Worm (Caenorhabditis elegans) whole organism, young adult: ENCODE data around the gene phdh-1.

ENCODE experiments used
- B0035.1 ChIP-seq: sonication (generic microtip); optimal IDR thresholded peaks from 2 replicates; lab custom pipeline; 2016; ENCODE audit warnings: missing genetic modification characterization, mild to moderate bottlenecking, missing compliant biosample characterization, missing genotype, missing genetic modification reagents
- C06A6.2 ChIP-seq: fragments of 200-800 bp; sonication (Bioruptor generic); conservative IDR thresholded peaks from 2 replicates; pipeline ENCODE4 v1.3.6; 2022; ENCODE audit warnings: missing genetic modification characterization, missing compliant biosample characterization
- F33H1.4 ChIP-seq: fragments of 200-800 bp; sonication (Bioruptor generic); IDR thresholded peaks from 2 replicates; pipeline ENCODE4 v1.3.6; 2022; ENCODE audit warnings: missing genetic modification reagents, missing genetic modification characterization, missing compliant biosample characterization
- F52B5.7 ChIP-seq: sonication (generic microtip); optimal IDR thresholded peaks from 2 replicates; lab custom pipeline; 2016; ENCODE audit warnings: mild to moderate bottlenecking, missing genetic modification characterization, missing compliant biosample characterization
- F57A8.1 ChIP-seq: fragments of 200-800 bp; sonication (Bioruptor generic); optimal IDR thresholded peaks from 2 replicates; lab custom pipeline; 2018; ENCODE audit warnings: mild to moderate bottlenecking, missing genetic modification characterization, moderate library complexity, missing compliant biosample characterization
- Y79H2A.3 ChIP-seq: fragments of 200-800 bp; sonication (Bioruptor generic); conservative IDR thresholded peaks from 2 replicates; pipeline ENCODE4 v1.3.6; 2022; ENCODE audit warnings: missing genetic modification reagents, missing genetic modification characterization, missing compliant biosample characterization
- aptf-3 ChIP-seq: fragments of 200-800 bp; sonication (Bioruptor generic); IDR thresholded peaks from 2 replicates; pipeline ENCODE4 v1.3.6; 2022; ENCODE audit warnings: missing genetic modification characterization, missing compliant biosample characterization
- ceh-27 ChIP-seq: fragments of 200-800 bp; sonication (Bioruptor generic); optimal IDR thresholded peaks from 2 replicates; lab custom pipeline; 2018; ENCODE audit warnings: mild to moderate bottlenecking, missing genetic modification characterization, moderate library complexity, missing compliant biosample characterization
- ceh-40 ChIP-seq: fragments of 200-800 bp; sonication (Bioruptor generic); IDR thresholded peaks from 2 replicates; pipeline ENCODE4 v1.3.6; 2022; ENCODE audit warnings: missing genetic modification characterization, missing compliant biosample characterization
- ceh-58 ChIP-seq: fragments of 200-800 bp; sonication (Bioruptor generic); IDR thresholded peaks from 2 replicates; pipeline ENCODE4 v1.3.6; 2022; ENCODE audit warnings: missing genetic modification characterization, missing compliant biosample characterization
- chd-7 ChIP-seq: sonication (generic microtip); optimal IDR thresholded peaks from 2 replicates; lab custom pipeline; 2016; ENCODE audit warnings: mild to moderate bottlenecking, missing genetic modification characterization, moderate library complexity, missing compliant biosample characterization
- dpff-1 ChIP-seq: sonication (generic microtip); optimal IDR thresholded peaks from 2 replicates; lab custom pipeline; 2017; ENCODE audit warnings: mild to moderate bottlenecking, missing genetic modification characterization, missing compliant biosample characterization
- egrh-3 ChIP-seq: fragments of 200-800 bp; sonication (Bioruptor generic); IDR thresholded peaks from 2 replicates; pipeline ENCODE4 v1.3.6; 2022; ENCODE audit warnings: missing genetic modification reagents, missing genetic modification characterization, missing compliant biosample characterization
- ekl-4 ChIP-seq: fragments of 200-800 bp; sonication (Bioruptor generic); IDR thresholded peaks from 2 replicates; pipeline ENCODE4 v1.3.6; 2022; ENCODE audit warnings: missing genetic modification reagents, missing genetic modification characterization, missing compliant biosample characterization
- ets-4 ChIP-seq: fragments of 200-800 bp; sonication (Bioruptor generic); optimal IDR thresholded peaks from 2 replicates; lab custom pipeline; 2018; ENCODE audit warnings: mild to moderate bottlenecking, missing genetic modification characterization, missing compliant biosample characterization
- gei-17 ChIP-seq: fragments of 200-800 bp; sonication (Bioruptor generic); optimal IDR thresholded peaks from 2 replicates; lab custom pipeline; 2018; ENCODE audit warnings: mild to moderate bottlenecking, missing genetic modification characterization, missing compliant biosample characterization
- him-1 ChIP-seq: sonication (generic microtip); optimal IDR thresholded peaks from 2 replicates; lab custom pipeline; 2016; ENCODE audit warnings: missing genotype, missing genetic modification reagents, missing genetic modification characterization, missing compliant biosample characterization
- lag-1 ChIP-seq: fragments of 200-800 bp; sonication (Bioruptor generic); IDR thresholded peaks from 2 replicates; pipeline ENCODE4 v1.3.6; 2022; ENCODE audit warnings: missing genetic modification reagents, missing genetic modification characterization, missing compliant biosample characterization
- lin-26 ChIP-seq: fragments of 200-800 bp; sonication (Bioruptor generic); IDR thresholded peaks from 2 replicates; pipeline ENCODE4 v1.3.6; 2022; ENCODE audit warnings: missing genetic modification reagents, missing genetic modification characterization, missing compliant biosample characterization
- lin-40 ChIP-seq: sonication (generic microtip); optimal IDR thresholded peaks from 2 replicates; lab custom pipeline; 2016; ENCODE audit warnings: missing genetic modification characterization, mild to moderate bottlenecking, missing compliant biosample characterization, missing genotype, missing genetic modification reagents
- madf-6 ChIP-seq: fragments of 200-800 bp; sonication (Bioruptor generic); IDR thresholded peaks from 2 replicates; pipeline ENCODE4 v1.3.6; 2022; ENCODE audit warnings: missing genetic modification reagents, missing genetic modification characterization, missing compliant biosample characterization
- mcd-1 ChIP-seq: fragments of 200-800 bp; sonication (Bioruptor generic); IDR thresholded peaks from 2 replicates; pipeline ENCODE4 v1.3.6; 2022; ENCODE audit warnings: missing genetic modification reagents, missing genetic modification characterization, missing compliant biosample characterization
- nfyb-1 ChIP-seq: fragments of 200-800 bp; sonication (Bioruptor generic); IDR thresholded peaks from 2 replicates; pipeline ENCODE4 v1.3.6; 2022; ENCODE audit warnings: missing genetic modification reagents, missing genetic modification characterization, missing compliant biosample characterization
- nhr-27 ChIP-seq: fragments of 200-800 bp; sonication (Bioruptor generic); optimal IDR thresholded peaks from 2 replicates; lab custom pipeline; 2018; ENCODE audit warnings: mild to moderate bottlenecking, missing genetic modification characterization, moderate library complexity, missing compliant biosample characterization
- nhr-80 ChIP-seq: sonication (generic microtip); optimal IDR thresholded peaks from 2 replicates; lab custom pipeline; 2016; ENCODE audit warnings: missing genetic modification characterization, missing compliant biosample characterization
- pbrm-1 ChIP-seq: fragments of 200-800 bp; sonication (Bioruptor generic); IDR thresholded peaks from 2 replicates; pipeline ENCODE4 v1.3.6; 2022; ENCODE audit warnings: missing genetic modification reagents, missing genetic modification characterization, missing compliant biosample characterization
- repo-1 ChIP-seq: sonication (generic microtip); optimal IDR thresholded peaks from 2 replicates; lab custom pipeline; 2017; ENCODE audit warnings: mild to moderate bottlenecking, missing genetic modification characterization, missing compliant biosample characterization
- rpc-1 ChIP-seq, 2 experiments: fragments of 150-350 bp in 1 of 2; sonication (generic microtip) in 1 of 2; optimal IDR thresholded peaks; 2 replicates each; lab custom pipeline; 2014 to 2018; ENCODE audit warnings: missing biosample characterization in 1 of 2, missing genetic modification characterization in 1 of 2, missing genetic modification reagents in 1 of 2, missing genotype in 1 of 2
- snpc-1.3 ChIP-seq: sonication (generic microtip); optimal IDR thresholded peaks from 2 replicates; lab custom pipeline; 2017; ENCODE audit warnings: missing genetic modification characterization, mild to moderate bottlenecking, missing compliant biosample characterization, antibody characterized with exemption, moderate library complexity, missing genotype, missing genetic modification reagents; ENCODE audit not compliant: insufficient read depth
- somi-1 ChIP-seq: fragments of 200-800 bp; sonication (Bioruptor generic); optimal IDR thresholded peaks from 2 replicates; lab custom pipeline; 2018; ENCODE audit warnings: mild to moderate bottlenecking, missing genetic modification characterization, missing compliant biosample characterization
- sptf-2 ChIP-seq: fragments of 200-800 bp; sonication (Bioruptor generic); optimal IDR thresholded peaks from 2 replicates; lab custom pipeline; 2018; ENCODE audit warnings: mild to moderate bottlenecking, missing genetic modification characterization, missing compliant biosample characterization
- unc-130 ChIP-seq: sonication (generic microtip); optimal IDR thresholded peaks from 2 replicates; lab custom pipeline; 2016; ENCODE audit warnings: missing genetic modification reagents, missing genetic modification characterization, missing compliant biosample characterization
- zfh-2 ChIP-seq: fragments of 200-800 bp; sonication (Bioruptor generic); conservative IDR thresholded peaks from 2 replicates; pipeline ENCODE4 v1.3.6; 2022; ENCODE audit warnings: missing genetic modification reagents, missing genetic modification characterization, missing compliant biosample characterization
- zim-3 ChIP-seq: sonication (generic microtip); optimal IDR thresholded peaks from 2 replicates; lab custom pipeline; 2017; ENCODE audit warnings: mild to moderate bottlenecking, missing genetic modification characterization, moderate library complexity, missing compliant biosample characterization
- ztf-25 ChIP-seq: fragments of 200-800 bp; sonication (Bioruptor generic); IDR thresholded peaks from 2 replicates; pipeline ENCODE4 v1.3.6; 2022; ENCODE audit warnings: missing genetic modification reagents, missing genetic modification characterization, missing compliant biosample characterization
- ztf-26 ChIP-seq: sonication (generic microtip); optimal IDR thresholded peaks from 2 replicates; lab custom pipeline; 2017; ENCODE audit warnings: missing genetic modification characterization, missing compliant biosample characterization
- ztf-28 ChIP-seq: fragments of 200-800 bp; sonication (Bioruptor generic); IDR thresholded peaks from 2 replicates; pipeline ENCODE4 v1.3.6; 2022; ENCODE audit warnings: missing genetic modification reagents, missing genetic modification characterization, missing compliant biosample characterization

Gene phdh-1

DNA sequence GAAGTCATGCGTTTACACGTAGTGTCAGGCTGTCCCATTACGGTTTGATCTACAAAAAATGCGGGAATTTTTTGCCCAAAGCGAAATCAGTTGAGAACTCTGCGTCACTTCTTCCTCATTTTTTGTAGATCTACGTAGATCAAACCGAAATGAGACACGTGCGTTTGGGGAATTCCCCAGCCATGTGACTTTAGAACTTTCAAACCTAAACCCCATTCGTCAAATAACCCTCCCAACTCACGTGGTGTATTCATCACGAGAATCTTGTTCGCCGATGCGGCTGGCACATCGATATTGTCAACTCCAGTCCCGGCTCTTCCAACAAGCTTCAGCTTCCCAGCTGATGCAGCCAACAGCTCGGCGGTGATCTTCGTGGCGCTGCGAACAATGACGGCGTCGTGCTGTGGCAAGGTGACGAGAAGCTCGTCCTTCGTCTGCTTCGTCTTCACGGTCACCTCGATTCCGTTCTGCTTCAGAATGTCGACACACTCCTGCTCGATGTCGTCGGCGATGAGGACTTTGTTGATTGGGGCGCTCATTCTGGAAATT lies at the start of gene phdh-1:
Gene phdh-1 (minus strand): TSS at position 540 of the 549 bp plus-strand sequence.
- TF ChIP-seq madf-6 (GFP tag; lab: Robert Waterston, UW): no peak
- TF ChIP-seq zfh-2 (GFP tag; lab: Robert Waterston, UW): peak; percentile 40; the same call in 1 of the 2 replicates
- TF ChIP-seq ekl-4: no peak
- no peak for TF ChIP-seq nhr-27 (tag; lab: Kevin White, UChicago)
- 0 out of 2 replicates have a peak, but pooled peaks have one; percentile 5 for TF ChIP-seq mcd-1 (GFP tag; lab: Robert Waterston, UW)
- TF ChIP-seq chd-7 (tag; lab: Kevin White, UChicago): no peak
- TF ChIP-seq gei-17 (GFP tag; lab: Kevin White, UChicago): no peak
- no peak for TF ChIP-seq nhr-80
- peak; percentile 23 for TF ChIP-seq F57A8.1
- 0 out of 2 replicates have a peak, but pooled peaks have one; percentile 15 for TF ChIP-seq lin-26 (GFP tag; lab: Robert Waterston, UW)
- no peak for TF ChIP-seq pbrm-1
- TF ChIP-seq, all 124 proteins: peak for 4

DNA sequence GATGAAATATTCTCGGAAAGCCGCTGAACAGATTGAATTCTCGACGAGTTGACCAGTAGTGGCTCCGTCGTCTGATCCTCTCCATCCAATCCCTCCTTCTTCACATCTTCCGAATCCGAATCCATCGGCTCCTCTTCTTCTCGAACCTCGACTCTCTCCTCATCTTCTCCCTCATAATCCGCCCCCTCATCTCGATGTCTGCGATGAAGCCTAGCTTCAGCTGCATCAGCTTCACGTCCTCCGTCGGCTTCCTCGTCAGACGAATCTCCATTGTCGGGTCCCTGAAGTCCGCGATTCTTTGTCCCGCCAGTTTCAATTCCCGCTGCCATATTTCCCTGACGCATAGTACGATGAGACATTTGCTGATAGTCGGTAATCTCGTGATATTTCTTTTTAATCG lies 47.3 kb upstream of the phdh-1 start:
- no peak for TF ChIP-seq F52B5.7 (tag; lab: Kevin White, UChicago)
- TF ChIP-seq zfh-2 (GFP tag; lab: Robert Waterston, UW): peak; percentile 62

DNA sequence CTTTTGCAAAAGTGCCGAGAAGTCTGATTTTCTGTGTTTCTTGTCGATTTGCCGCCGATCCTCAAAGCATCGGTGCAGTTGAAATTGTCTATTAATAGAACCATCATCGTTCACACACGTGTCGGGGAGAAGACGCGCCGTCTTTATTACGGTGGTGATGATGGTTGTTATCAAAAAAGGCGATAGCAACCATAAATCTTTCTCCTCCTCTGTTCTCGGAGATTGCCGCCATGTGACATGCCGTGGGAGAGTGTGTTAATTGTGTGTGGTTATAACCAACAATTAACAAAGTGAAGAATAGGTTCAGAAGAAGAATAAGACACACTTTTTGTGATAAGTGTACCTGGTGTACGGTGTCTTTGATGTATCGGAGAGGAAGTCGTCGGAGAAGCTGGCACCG lies 42.8 kb upstream of the phdh-1 start:
- TF ChIP-seq lin-26 (GFP tag; lab: Robert Waterston, UW) (0 out of 2 replicates have a peak, but pooled peaks have one; percentile 41), ceh-27 (GFP tag; lab: Kevin White, UChicago) (peak; percentile 7), zim-3 (tag; lab: Kevin White, UChicago) (no peak), lin-40 (tag; lab: Kevin White, UChicago) (peak; percentile 49), ztf-26 (tag; lab: Kevin White, UChicago) (peak; percentile 40), snpc-1.3 (tag; lab: Kevin White, UChicago) (no peak), somi-1 (GFP tag; lab: Kevin White, UChicago) (peak; percentile 21)

DNA sequence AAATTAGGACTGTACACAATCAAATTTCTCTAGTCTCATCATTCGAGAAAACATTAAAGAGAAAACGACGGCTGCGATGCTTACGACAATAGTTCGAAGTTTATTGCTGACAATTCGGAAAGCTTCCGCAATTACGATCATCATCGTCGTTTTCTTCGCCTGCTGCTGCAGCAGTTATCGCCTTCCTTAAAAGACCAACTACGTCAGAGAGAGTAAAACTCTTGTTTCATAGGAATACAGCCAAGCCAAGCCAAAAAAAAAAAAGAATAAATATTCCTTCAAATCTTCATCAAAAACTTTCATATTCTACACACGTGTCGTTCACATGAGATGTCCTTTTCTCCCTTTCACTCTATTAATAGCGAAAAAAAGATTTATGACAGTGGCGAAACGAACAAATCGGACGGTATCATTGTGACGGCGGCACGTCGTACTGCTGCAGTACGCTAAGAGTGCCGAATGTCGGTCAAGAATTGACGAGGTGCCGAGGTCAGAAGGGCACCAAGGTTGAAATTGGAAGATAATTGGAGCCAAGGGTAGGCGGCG lies 41.6 kb upstream of the phdh-1 start:
- TF ChIP-seq lin-40 (tag; lab: Kevin White, UChicago) (peak; percentile 33), unc-130 (no peak), F33H1.4 (GFP tag; lab: Robert Waterston, UW) (no peak), lag-1 (GFP tag; lab: Robert Waterston, UW) (no peak), ztf-26 (tag; lab: Kevin White, UChicago) (peak; percentile 24)

DNA sequence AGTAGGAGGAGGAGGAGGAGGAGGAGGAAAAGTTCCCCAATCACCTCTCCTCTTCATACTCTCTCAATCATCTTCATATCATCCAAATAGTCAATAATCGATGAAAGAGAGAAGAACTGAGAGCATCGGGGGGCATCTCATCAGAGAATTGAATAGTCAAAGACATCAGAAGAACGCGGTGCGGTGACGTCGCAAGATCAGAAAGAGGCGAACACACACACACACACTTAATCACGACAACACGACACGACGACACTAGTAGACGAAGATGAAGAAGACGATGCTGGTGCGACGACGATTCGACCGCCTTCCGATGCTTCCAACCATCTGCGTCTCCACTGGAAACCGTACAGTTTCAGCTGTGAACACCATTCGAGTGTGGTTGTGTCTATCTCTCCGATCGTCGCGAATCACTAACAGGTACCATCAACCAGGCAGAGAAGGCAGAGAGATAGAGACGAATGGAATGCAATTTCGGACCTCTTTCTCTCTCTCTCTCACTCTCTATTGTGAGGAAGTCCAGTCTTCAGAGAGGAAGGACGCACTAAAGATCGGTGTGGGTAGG lies 40.4 kb upstream of the phdh-1 start:
- TF ChIP-seq ztf-28 (GFP tag; lab: Robert Waterston, UW) (no peak), sptf-2 (GFP tag; lab: Kevin White, UChicago) (no peak), C06A6.2 (GFP tag; lab: Robert Waterston, UW) (0 out of 2 replicates have a peak, but pooled peaks have one; percentile 12), nfyb-1 (GFP tag; lab: Robert Waterston, UW) (no peak), zfh-2 (GFP tag; lab: Robert Waterston, UW) (peak; percentile 15; the same call in 1 of the 2 replicates), ztf-25 (no peak), egrh-3 (no peak), B0035.1 (tag; lab: Kevin White, UChicago) (no peak), ets-4 (GFP tag; lab: Kevin White, UChicago) (no peak), ceh-58 (no peak), lin-26 (GFP tag; lab: Robert Waterston, UW) (0 out of 2 replicates have a peak, but pooled peaks have one; percentile 29), gei-17 (GFP tag; lab: Kevin White, UChicago) (no peak), F57A8.1 (no peak), Y79H2A.3 (GFP tag; lab: Robert Waterston, UW) (no peak), dpff-1 (tag; lab: Kevin White, UChicago) (no peak), ztf-26 (tag; lab: Kevin White, UChicago) (peak; percentile 66), somi-1 (GFP tag; lab: Kevin White, UChicago) (peak; percentile 40), repo-1 (tag; lab: Kevin White, UChicago) (no peak), F33H1.4 (GFP tag; lab: Robert Waterston, UW) (no peak), rpc-1 (optimal IDR thresholded peaks at IDR 0.05; lab: Kevin White, UChicago) (no peak), rpc-1 (tag; optimal IDR thresholded peaks at IDR 0.05; lab: Kevin White, UChicago) (no peak), aptf-3 (no peak), ceh-40 (no peak), lin-40 (tag; lab: Kevin White, UChicago) (peak; percentile 29), him-1 (tag; lab: Kevin White, UChicago) (no peak)
